Fruit fly (Drosophila melanogaster) whole organism, embryonic: ENCODE measurements around the gene CG33203.

ENCODE experiments used
- Awh ChIP-seq: fragments of 200-800 bp; sonication (Bioruptor generic); IDR thresholded peaks from 2 replicates; pipeline ENCODE4, ENCODE4 v1.3.6; 2022; ENCODE audit warnings: missing biosample characterization, missing genetic modification characterization
- CG10565 ChIP-seq: fragments of 200-800 bp; sonication (Bioruptor generic); optimal IDR thresholded peaks from 3 replicates; lab custom pipeline; 2016; ENCODE audit warnings: missing biosample characterization, mild to moderate bottlenecking, missing genetic modification characterization
- CG12236 ChIP-seq: fragments of 200-800 bp; sonication (Bioruptor generic); optimal IDR thresholded peaks from 2 replicates; lab custom pipeline; 2016; ENCODE audit warnings: missing biosample characterization, missing genetic modification characterization
- CG13775 ChIP-seq: fragments of 200-800 bp; sonication (Bioruptor generic); optimal IDR thresholded peaks from 3 replicates; lab custom pipeline; 2017; ENCODE audit warnings: missing biosample characterization, mild to moderate bottlenecking, missing genetic modification characterization
- CG14667 ChIP-seq: fragments of 200-800 bp; sonication (Bioruptor generic); IDR thresholded peaks from 2 replicates; pipeline ENCODE4 v1.3.6; 2022; ENCODE audit warnings: missing biosample characterization, missing genetic modification characterization
- CG14710 ChIP-seq: fragments of 200-800 bp; sonication (Bioruptor generic); optimal IDR thresholded peaks from 3 replicates; lab custom pipeline; 2019; ENCODE audit warnings: missing biosample characterization, mild to moderate bottlenecking, missing genetic modification characterization, moderate library complexity
- CG18011 ChIP-seq: fragments of 200-800 bp; sonication (Bioruptor generic); optimal IDR thresholded peaks from 2 replicates; lab custom pipeline; 2017; ENCODE audit warnings: missing biosample characterization, missing genetic modification characterization, mild to moderate bottlenecking, moderate library complexity, missing genotype
- CG2120 ChIP-seq: fragments of 200-800 bp; sonication (Bioruptor generic); optimal IDR thresholded peaks from 3 replicates; lab custom pipeline; 2016; ENCODE audit warnings: missing biosample characterization, missing genetic modification characterization
- CG2199 ChIP-seq: fragments of 200-800 bp; sonication (Bioruptor generic); IDR thresholded peaks from 3 replicates; pipeline ENCODE4 v1.3.6; 2022; ENCODE audit warnings: missing biosample characterization, missing genetic modification characterization
- CG2202 ChIP-seq: fragments of 200-800 bp; sonication (Bioruptor generic); optimal IDR thresholded peaks from 2 replicates; lab custom pipeline; 2018; ENCODE audit warnings: missing biosample characterization, mild to moderate bottlenecking, missing genetic modification characterization
- CG3065 ChIP-seq: fragments of 200-800 bp; sonication (Bioruptor generic); optimal IDR thresholded peaks from 2 replicates; lab custom pipeline; 2016; ENCODE audit warnings: missing biosample characterization, missing genetic modification characterization
- CG42726 ChIP-seq: fragments of 200-800 bp; sonication (Bioruptor generic); IDR thresholded peaks from 2 replicates; pipeline ENCODE4 v1.3.6; 2022; ENCODE audit warnings: missing biosample characterization, missing genetic modification characterization; ENCODE audit not compliant: partially characterized antibody
- CG4328 ChIP-seq: fragments of 200-800 bp; sonication (Bioruptor generic); optimal IDR thresholded peaks from 3 replicates; lab custom pipeline; 2017; ENCODE audit warnings: missing biosample characterization, missing genetic modification reagents, missing genetic modification characterization
- CG43689 ChIP-seq: fragments of 200-800 bp; sonication (Bioruptor generic); IDR thresholded peaks from 2 replicates; pipeline ENCODE4 v1.3.6; 2022; ENCODE audit warnings: missing biosample characterization, missing genetic modification characterization
- CG4730 ChIP-seq: fragments of 200-800 bp; sonication (Bioruptor generic); IDR thresholded peaks from 2 replicates; pipeline ENCODE4 v1.3.6; 2022; ENCODE audit warnings: missing biosample characterization, missing genetic modification characterization
- CG4820 ChIP-seq: fragments of 200-800 bp; sonication (Bioruptor generic); optimal IDR thresholded peaks from 3 replicates; lab custom pipeline; 2016; ENCODE audit warnings: missing biosample characterization, missing genetic modification characterization
- CG5953 ChIP-seq: fragments of 200-800 bp; sonication (Bioruptor generic); IDR thresholded peaks from 2 replicates; pipeline ENCODE4 v1.3.6; 2022; ENCODE audit warnings: missing biosample characterization, missing genetic modification characterization
- Camta ChIP-seq: fragments of 200-800 bp; sonication (Bioruptor generic); optimal IDR thresholded peaks from 2 replicates; lab custom pipeline; 2016; ENCODE audit warnings: missing biosample characterization, missing genetic modification characterization
- Doc3 ChIP-seq: fragments of 200-800 bp; sonication (Bioruptor generic); IDR thresholded peaks from 3 replicates; pipeline ENCODE4 v1.3.6; 2022; ENCODE audit warnings: missing biosample characterization, missing genetic modification characterization; ENCODE audit not compliant: partially characterized antibody
- Dp ChIP-seq: fragments of 200-800 bp; sonication (Bioruptor generic); optimal IDR thresholded peaks from 2 replicates; lab custom pipeline; 2018; ENCODE audit warnings: missing biosample characterization, mild to moderate bottlenecking, missing genetic modification characterization, moderate library complexity
- E2f2 ChIP-seq: fragments of 200-800 bp; sonication (Bioruptor generic); IDR thresholded peaks from 2 replicates; pipeline ENCODE4 v1.3.6; 2022; ENCODE audit warnings: missing biosample characterization, missing genetic modification characterization
- Eip74EF ChIP-seq, 2 experiments: fragments of 200-800 bp in 1 of 2; fragments of >200 bp in 1 of 2; sonication (Bioruptor generic) in 1 of 2; optimal IDR thresholded peaks; 2 replicates each; lab custom pipeline; 2017 to 2019; ENCODE audit warnings: missing biosample characterization in 2 of 2, missing genetic modification characterization in 2 of 2, mild to moderate bottlenecking in 1 of 2, moderate library complexity in 1 of 2
- Gsc ChIP-seq: fragments of 200-800 bp; sonication (Bioruptor generic); IDR thresholded peaks from 2 replicates; pipeline ENCODE4 v1.3.6; 2022; ENCODE audit warnings: missing biosample characterization, missing genetic modification characterization
- HLH4C ChIP-seq: fragments of 200-800 bp; sonication (Bioruptor generic); IDR thresholded peaks from 3 replicates; pipeline ENCODE4 v1.3.6; 2022; ENCODE audit warnings: missing biosample characterization, missing genetic modification characterization; ENCODE audit not compliant: partially characterized antibody
- Hsf ChIP-seq: fragments of 200-800 bp; sonication (Bioruptor generic); optimal IDR thresholded peaks from 3 replicates; lab custom pipeline; 2016; ENCODE audit warnings: missing biosample characterization, missing genetic modification characterization
- Meics ChIP-seq: fragments of 200-800 bp; sonication (Bioruptor generic); optimal IDR thresholded peaks from 2 replicates; lab custom pipeline; 2017; ENCODE audit warnings: missing biosample characterization, mild to moderate bottlenecking, missing genetic modification characterization
- Nf-YC ChIP-seq: fragments of 200-800 bp; optimal IDR thresholded peaks from 3 replicates; lab custom pipeline; 2019; ENCODE audit warnings: missing biosample characterization, mild to moderate bottlenecking, missing genetic modification characterization, moderate library complexity
- aop ChIP-seq: fragments of 200-800 bp; sonication (Bioruptor generic); IDR thresholded peaks from 2 replicates; pipeline ENCODE4 v1.3.6; 2022; ENCODE audit warnings: missing biosample characterization, missing genetic modification characterization
- ara ChIP-seq: fragments of 200-800 bp; sonication (Bioruptor generic); IDR thresholded peaks from 2 replicates; pipeline ENCODE4 v1.3.6; 2022; ENCODE audit warnings: missing biosample characterization, missing genetic modification characterization
- bab2 ChIP-seq: fragments of 200-800 bp; sonication (Bioruptor generic); optimal IDR thresholded peaks from 2 replicates; lab custom pipeline; 2016; ENCODE audit warnings: missing biosample characterization, missing genetic modification characterization
- bsh ChIP-seq, 2 experiments: fragments of 200-800 bp; sonication (Bioruptor generic); optimal IDR thresholded peaks; 2 replicates each; lab custom pipeline; 2017 to 2018; ENCODE audit warnings: mild to moderate bottlenecking in 2 of 2, missing biosample characterization in 2 of 2, missing genetic modification characterization in 2 of 2, moderate library complexity in 1 of 2
- cwo ChIP-seq: fragments of 200-800 bp; sonication (Bioruptor generic); optimal IDR thresholded peaks from 3 replicates; lab custom pipeline; 2017; ENCODE audit warnings: missing biosample characterization, missing genetic modification characterization, mild to moderate bottlenecking, moderate library complexity, missing genetic modification reagents
- exex ChIP-seq: fragments of 200-800 bp; sonication (Bioruptor generic); optimal IDR thresholded peaks from 4 replicates; lab custom pipeline; 2018; ENCODE audit warnings: missing biosample characterization, mild to moderate bottlenecking, missing genetic modification characterization, moderate library complexity
- gcm ChIP-seq: fragments of 200-800 bp; sonication (Bioruptor generic); optimal IDR thresholded peaks from 2 replicates; lab custom pipeline; 2019; ENCODE audit warnings: missing biosample characterization, mild to moderate bottlenecking, missing genetic modification characterization, moderate library complexity
- gem ChIP-seq: fragments of 200-800 bp; sonication (Bioruptor generic); optimal IDR thresholded peaks from 2 replicates; lab custom pipeline; 2019; ENCODE audit warnings: missing biosample characterization, mild to moderate bottlenecking, missing genetic modification characterization, moderate library complexity
- lov ChIP-seq, 2 experiments: fragments of 200-800 bp in 1 of 2; fragments of >200 bp in 1 of 2; sonication (Bioruptor generic) in 1 of 2; IDR thresholded peaks in 1 of 2; optimal IDR thresholded peaks in 1 of 2; 2 replicates in 1 of 2; 3 replicates in 1 of 2; pipeline versions ENCODE4 v1.3.6 to Lab custom; 2017 to 2022; ENCODE audit warnings: missing biosample characterization in 1 of 2, missing genetic modification characterization in 1 of 2
- maf-S ChIP-seq: fragments of 200-800 bp; sonication (Bioruptor generic); optimal IDR thresholded peaks from 2 replicates; lab custom pipeline; 2016; ENCODE audit warnings: missing biosample characterization, missing genetic modification characterization
- mirr ChIP-seq: fragments of 200-800 bp; sonication (Bioruptor generic); optimal IDR thresholded peaks from 3 replicates; lab custom pipeline; 2018; ENCODE audit warnings: missing biosample characterization, mild to moderate bottlenecking, missing genetic modification characterization
- mld ChIP-seq: fragments of 200-800 bp; sonication (Bioruptor generic); IDR thresholded peaks from 3 replicates; pipeline ENCODE4 v1.3.6; 2022; ENCODE audit warnings: missing biosample characterization, missing genetic modification characterization; ENCODE audit not compliant: partially characterized antibody
- nerfin-1 ChIP-seq: fragments of 200-800 bp; sonication (Bioruptor generic); optimal IDR thresholded peaks from 3 replicates; lab custom pipeline; 2019; ENCODE audit warnings: missing biosample characterization, mild to moderate bottlenecking, missing genetic modification characterization, moderate library complexity
- pum ChIP-seq: fragments of 200-800 bp; sonication (Bioruptor generic); optimal IDR thresholded peaks from 2 replicates; lab custom pipeline; 2016; ENCODE audit warnings: missing biosample characterization, missing genetic modification characterization
- run ChIP-seq: fragments of 200-800 bp; sonication (Bioruptor generic); optimal IDR thresholded peaks from 3 replicates; lab custom pipeline; 2018; ENCODE audit warnings: missing biosample characterization, mild to moderate bottlenecking, missing genetic modification characterization
- salm ChIP-seq: fragments of 200-800 bp; sonication (Bioruptor generic); optimal IDR thresholded peaks from 2 replicates; lab custom pipeline; 2018; ENCODE audit warnings: missing biosample characterization, mild to moderate bottlenecking, missing genetic modification characterization
- slp2 ChIP-seq: fragments of 200-800 bp; sonication (Bioruptor generic); optimal IDR thresholded peaks from 2 replicates; lab custom pipeline; 2016; ENCODE audit warnings: missing biosample characterization, missing genetic modification characterization
- tup ChIP-seq: fragments of 200-800 bp; sonication (Bioruptor generic); optimal IDR thresholded peaks from 2 replicates; lab custom pipeline; 2016; ENCODE audit warnings: missing biosample characterization, mild to moderate bottlenecking, missing genetic modification characterization, moderate library complexity
- wek ChIP-seq: fragments of 200-800 bp; sonication (Bioruptor generic); optimal IDR thresholded peaks from 3 replicates; lab custom pipeline; 2018; ENCODE audit warnings: missing biosample characterization, mild to moderate bottlenecking, missing genetic modification characterization, moderate library complexity
- z ChIP-seq: fragments of 200-800 bp; sonication (Bioruptor generic); IDR thresholded peaks from 3 replicates; pipeline ENCODE4 v1.3.6; 2022; ENCODE audit warnings: missing biosample characterization, missing genetic modification characterization

The CG33203 gene

dm6 chr3R:28888561-28889426 lies 1.3 kb upstream of the CG33203 start (continued):
- TF ChIP-seq Eip74EF (GFP tag; optimal IDR thresholded peaks at IDR 0.05; lab: Kevin White, UChicago) = peak in 1 of 2 experiments; percentile 68
- TF ChIP-seq Hsf (GFP tag; lab: Kevin White, UChicago) = peak; percentile 81
- peak; percentile 42; the same call in 1 of the 2 replicates for TF ChIP-seq CG4730
- TF ChIP-seq run (tag; lab: Kevin White, UChicago) = no peak
- peak; percentile 75 for TF ChIP-seq CG4820 (GFP tag; lab: Kevin White, UChicago)
- TF ChIP-seq bsh (GFP tag; optimal IDR thresholded peaks at IDR 0.05; lab: Kevin White, UChicago) = peak; percentile 39 to 72
- TF ChIP-seq cwo (GFP tag; lab: Kevin White, UChicago) = peak; percentile 71
- no peak for TF ChIP-seq HLH4C (GFP tag; lab: Robert Waterston, UW)
- TF ChIP-seq nerfin-1 (tag; lab: Kevin White, UChicago) = peak; percentile 70
- no peak for TF ChIP-seq lov (optimal IDR thresholded peaks at IDR 0.05; lab: Kevin White, UChicago)
- TF ChIP-seq lov (GFP tag; IDR thresholded peaks at IDR 0.05; lab: Robert Waterston, UW) = no peak; the same call in 2 of the 3 replicates
- no peak for TF ChIP-seq Doc3 (GFP tag; lab: Robert Waterston, UW)
- TF ChIP-seq ara (GFP tag; lab: Robert Waterston, UW) = peak; percentile 42; the same call in 1 of the 2 replicates
- TF ChIP-seq CG10565 = no peak
- peak; percentile 79 for TF ChIP-seq CG14710
- TF ChIP-seq CG2202 (tag; lab: Kevin White, UChicago) = no peak
- peak; percentile 72 for TF ChIP-seq CG4328 (GFP tag; lab: Kevin White, UChicago)
- TF ChIP-seq maf-S (GFP tag; lab: Kevin White, UChicago) = peak; percentile 72
- TF ChIP-seq gcm = peak; percentile 71
- TF ChIP-seq CG12236 (GFP tag; lab: Kevin White, UChicago) = peak; percentile 62
- TF ChIP-seq CG5953 (GFP tag; lab: Robert Waterston, UW) = no peak
- 0 out of 2 replicates have a peak, but pooled peaks have one; percentile 6 for TF ChIP-seq CG43689 (GFP tag; lab: Robert Waterston, UW)
- peak; percentile 13 for TF ChIP-seq wek
- no peak for TF ChIP-seq aop (GFP tag; lab: Robert Waterston, UW)
- no peak for TF ChIP-seq mld
- no peak for TF ChIP-seq Dp (GFP tag; lab: Kevin White, UChicago)
- TF ChIP-seq pum (GFP tag; lab: Kevin White, UChicago) = peak; percentile 88
- peak; percentile 81 for TF ChIP-seq slp2 (GFP tag; lab: Kevin White, UChicago)
- TF ChIP-seq Meics (GFP tag; lab: Kevin White, UChicago) = peak; percentile 87
- TF ChIP-seq gem (tag; lab: Kevin White, UChicago) = peak; percentile 80
- peak; percentile 64 for TF ChIP-seq CG14667 (GFP tag; lab: Robert Waterston, UW)
- peak; percentile 95 for TF ChIP-seq CG2120
- TF ChIP-seq CG18011 (GFP tag; lab: Kevin White, UChicago) = peak; percentile 60
- peak; percentile 35 for TF ChIP-seq exex (tag; lab: Kevin White, UChicago)
- peak; percentile 49 for TF ChIP-seq tup (GFP tag; lab: Kevin White, UChicago)
- peak; percentile 51; the same call in 1 of the 3 replicates for TF ChIP-seq CG2199 (GFP tag; lab: Robert Waterston, UW)
- TF ChIP-seq CG13775 (GFP tag; lab: Kevin White, UChicago) = peak; percentile 63
- TF ChIP-seq mirr (GFP tag; lab: Kevin White, UChicago) = peak; percentile 66
- TF ChIP-seq Gsc (GFP tag; lab: Robert Waterston, UW) = no peak
- TF ChIP-seq Nf-YC (tag; lab: Kevin White, UChicago) = peak; percentile 77
- peak; percentile 62 for TF ChIP-seq Camta (GFP tag; lab: Kevin White, UChicago)
- no peak for TF ChIP-seq CG42726 (GFP tag; lab: Robert Waterston, UW)
- peak; percentile 4 for TF ChIP-seq CG3065 (GFP tag; lab: Kevin White, UChicago)
- peak; percentile 78 for TF ChIP-seq bab2
- no peak for TF ChIP-seq Awh
- no peak for TF ChIP-seq z (GFP tag; lab: Robert Waterston, UW)
- TF ChIP-seq salm = peak; percentile 34
- TF ChIP-seq E2f2 (GFP tag; lab: Robert Waterston, UW) = no peak; the same call in 1 of the 2 replicates
